Worm (Caenorhabditis elegans) whole organism, young adult: Measurements from ENCODE around the gene C28D4.5.

Experiments used
- F23B12.7 ChIP-seq: sonication (generic microtip); optimal IDR thresholded peaks from 2 replicates; lab custom pipeline; 2017; ENCODE audit warnings: missing genetic modification characterization, mild to moderate bottlenecking, missing compliant biosample characterization, antibody characterized with exemption, moderate library complexity; ENCODE audit not compliant: insufficient read depth
- ama-1 ChIP-seq, 3 experiments: fragments of 150-350 bp in 1 of 3; sonication (generic microtip) in 2 of 3; optimal IDR thresholded peaks; 2 replicates each; lab custom pipeline; 2014 to 2018; ENCODE audit warnings: missing biosample characterization in 2 of 3, missing genetic modification characterization in 2 of 3, missing genetic modification reagents in 2 of 3
- fkh-3 ChIP-seq: sonication (generic microtip); optimal IDR thresholded peaks from 2 replicates; lab custom pipeline; 2016; ENCODE audit warnings: mild to moderate bottlenecking, missing genetic modification characterization, missing compliant biosample characterization
- somi-1 ChIP-seq: fragments of 200-800 bp; sonication (Bioruptor generic); optimal IDR thresholded peaks from 2 replicates; lab custom pipeline; 2018; ENCODE audit warnings: mild to moderate bottlenecking, missing genetic modification characterization, missing compliant biosample characterization

DNA sequence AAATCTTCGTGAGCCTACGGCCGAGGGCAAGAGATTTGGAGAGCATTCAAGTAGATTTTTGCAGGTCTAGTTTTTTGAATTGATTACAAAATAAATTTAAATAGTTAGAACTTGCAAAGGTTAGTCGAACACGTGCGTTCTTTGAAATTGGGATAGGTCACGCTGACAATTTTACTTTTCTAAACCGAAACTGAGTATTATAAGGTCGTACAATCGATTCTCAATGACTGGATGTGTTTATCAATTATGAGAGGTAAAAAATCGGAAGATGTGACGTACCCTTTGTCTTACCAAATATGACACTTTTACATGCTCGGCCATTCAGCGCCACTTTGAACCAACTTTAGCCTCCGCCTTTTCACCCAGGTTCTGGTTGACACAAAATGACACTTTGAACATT is at the start of gene C28D4.5:
- TF ChIP-seq somi-1 (GFP tag; lab: Kevin White, UChicago) = no peak
- no peak for TF ChIP-seq ama-1 (optimal IDR thresholded peaks at IDR 0.05; lab: Kevin White, UChicago)
- no peak for TF ChIP-seq ama-1 (GFP tag; optimal IDR thresholded peaks at IDR 0.05; lab: Kevin White, UChicago)
- TF ChIP-seq fkh-3 (tag; lab: Kevin White, UChicago) = no peak
- no peak for TF ChIP-seq F23B12.7 (tag; lab: Kevin White, UChicago)
